Fruit fly (Drosophila melanogaster): ENCODE results near the gene CG8087.

- TF ChIP-seq CG8478 (optimal IDR thresholded peaks at IDR 0.05), result no peak
- no peak for TF ChIP-seq CTCF (optimal IDR thresholded peaks at IDR 0.05)
Observed at dm6 chr3R:14516742-14517141, 47.9 kb downstream of the CG8087 start, which contains the start of gene CG34273.

Measured in S2 (cell line).